Worm (Caenorhabditis elegans): ENCODE data around the gene crh-2.

ce11 chrII:5210830-5211229 is 23.5 kb upstream of the crh-2 start, which contains the start of gene C34F11.8:
- TF ChIP-seq blmp-1 (tag; optimal IDR thresholded peaks at IDR 0.05) = peak; percentile 10
- peak in 1 of 2 experiments; percentile 14 for TF ChIP-seq lsy-2 (tag; optimal IDR thresholded peaks at IDR 0.05)
- no peak for TF ChIP-seq nhr-28 (tag; optimal IDR thresholded peaks at IDR 0.05)
- peak; percentile 11 for TF ChIP-seq mep-1 (tag; optimal IDR thresholded peaks at IDR 0.05)
- TF ChIP-seq ceh-82 (tag; optimal IDR thresholded peaks at IDR 0.05) = no peak
- no peak for TF ChIP-seq ceh-90 (tag; optimal IDR thresholded peaks at IDR 0.05)
- TF ChIP-seq nhr-71 (tag; optimal IDR thresholded peaks at IDR 0.05) = peak; percentile 58
- TF ChIP-seq nhr-237 (tag; optimal IDR thresholded peaks at IDR 0.05) = no peak
- no peak for TF ChIP-seq unc-62 (GFP tag; optimal IDR thresholded peaks at IDR 0.05)
- TF ChIP-seq unc-98 (GFP tag; IDR thresholded peaks at IDR 0.05) = no peak
- no peak for TF ChIP-seq nhr-77 (tag; optimal IDR thresholded peaks at IDR 0.05)
- no peak for TF ChIP-seq lin-35 (GFP tag; optimal IDR thresholded peaks at IDR 0.05)
- TF ChIP-seq sptf-1 (tag; optimal IDR thresholded peaks at IDR 0.05) = no peak

All from whole organism, L1 larva.